Fruit fly (Drosophila melanogaster) whole organism, embryonic: Measurements from ENCODE around the gene CG1299.

Experiments
- CG12942 ChIP-seq: fragments of 200-800 bp; sonication (Bioruptor generic); optimal IDR thresholded peaks from 3 replicates; lab custom pipeline; 2016; ENCODE audit warnings: missing biosample characterization, missing genetic modification characterization
- CG13424 ChIP-seq: fragments of 200-800 bp; sonication (Bioruptor generic); optimal IDR thresholded peaks from 2 replicates; lab custom pipeline; 2019; ENCODE audit warnings: missing biosample characterization, mild to moderate bottlenecking, missing genetic modification characterization, moderate library complexity
- CG18619 ChIP-seq: fragments of 200-800 bp; sonication (Bioruptor generic); optimal IDR thresholded peaks from 3 replicates; lab custom pipeline; 2017; ENCODE audit warnings: missing biosample characterization, mild to moderate bottlenecking, missing genetic modification characterization
- CG2199 ChIP-seq: fragments of 200-800 bp; sonication (Bioruptor generic); IDR thresholded peaks from 3 replicates; pipeline ENCODE4 v1.3.6; 2022; ENCODE audit warnings: missing biosample characterization, missing genetic modification characterization
- CG30431 ChIP-seq: fragments of 200-800 bp; sonication (Bioruptor generic); optimal IDR thresholded peaks from 2 replicates; lab custom pipeline; 2017; ENCODE audit warnings: missing biosample characterization, missing genetic modification characterization
- CG4424 ChIP-seq: fragments of 200-800 bp; sonication (Bioruptor generic); optimal IDR thresholded peaks from 3 replicates; lab custom pipeline; 2016; ENCODE audit warnings: missing biosample characterization, missing genetic modification characterization
- CG4707 ChIP-seq: fragments of 200-800 bp; sonication (Bioruptor generic); optimal IDR thresholded peaks from 2 replicates; lab custom pipeline; 2018; ENCODE audit warnings: missing biosample characterization, mild to moderate bottlenecking, missing genetic modification characterization, moderate library complexity
- CG4730 ChIP-seq: fragments of 200-800 bp; sonication (Bioruptor generic); IDR thresholded peaks from 2 replicates; pipeline ENCODE4 v1.3.6; 2022; ENCODE audit warnings: missing biosample characterization, missing genetic modification characterization
- CG6854 ChIP-seq: fragments of 200-800 bp; sonication (Bioruptor generic); optimal IDR thresholded peaks from 3 replicates; lab custom pipeline; 2017; ENCODE audit warnings: missing biosample characterization, mild to moderate bottlenecking, missing genetic modification characterization
- CG7372 ChIP-seq: fragments of 200-800 bp; sonication (Bioruptor generic); IDR thresholded peaks from 2 replicates; pipeline ENCODE4 v1.3.6; 2022; ENCODE audit warnings: missing biosample characterization, missing genetic modification characterization
- CG7745 ChIP-seq: fragments of 200-800 bp; sonication (Bioruptor generic); optimal IDR thresholded peaks from 2 replicates; lab custom pipeline; 2018; ENCODE audit warnings: missing biosample characterization, mild to moderate bottlenecking, missing genetic modification characterization, moderate library complexity
- CG8281 ChIP-seq: fragments of 200-800 bp; sonication (Bioruptor generic); optimal IDR thresholded peaks from 2 replicates; lab custom pipeline; 2018; ENCODE audit warnings: missing biosample characterization, mild to moderate bottlenecking, missing genetic modification characterization, moderate library complexity
- CG8765 ChIP-seq: fragments of 200-800 bp; sonication (Bioruptor generic); IDR thresholded peaks from 2 replicates; pipeline ENCODE4 v1.3.6; 2022; ENCODE audit warnings: missing biosample characterization, missing genetic modification characterization
- CG9797 ChIP-seq: fragments of 200-800 bp; sonication (Bioruptor generic); optimal IDR thresholded peaks from 3 replicates; lab custom pipeline; 2018; ENCODE audit warnings: missing biosample characterization, mild to moderate bottlenecking, missing genetic modification characterization
- CG9932 ChIP-seq: fragments of 200-800 bp; sonication (Bioruptor generic); IDR thresholded peaks from 2 replicates; pipeline ENCODE4 v1.3.6; 2022; ENCODE audit warnings: missing biosample characterization, missing genetic modification characterization
- D ChIP-seq, 2 experiments: fragments of 200-800 bp in 1 of 2; fragments of >200 bp in 1 of 2; sonication (Bioruptor generic) in 1 of 2; optimal IDR thresholded peaks; 2 replicates in 1 of 2; 3 replicates in 1 of 2; lab custom pipeline; 2017; ENCODE audit warnings: mild to moderate bottlenecking in 1 of 2, missing biosample characterization in 1 of 2, missing genetic modification characterization in 1 of 2, missing genetic modification reagents in 1 of 2
- Dek ChIP-seq: fragments of 200-800 bp; sonication (Bioruptor generic); optimal IDR thresholded peaks from 3 replicates; lab custom pipeline; 2019; ENCODE audit warnings: missing biosample characterization, mild to moderate bottlenecking, missing genetic modification characterization, moderate library complexity
- Dip2 ChIP-seq: fragments of 200-800 bp; sonication (Bioruptor generic); IDR thresholded peaks from 2 replicates; pipeline ENCODE4 v1.3.6; 2022; ENCODE audit warnings: missing biosample characterization, missing genetic modification characterization
- Dp ChIP-seq: fragments of 200-800 bp; sonication (Bioruptor generic); optimal IDR thresholded peaks from 2 replicates; lab custom pipeline; 2018; ENCODE audit warnings: missing biosample characterization, mild to moderate bottlenecking, missing genetic modification characterization, moderate library complexity
- HLH54F ChIP-seq: fragments of 200-800 bp; sonication (Bioruptor generic); optimal IDR thresholded peaks from 3 replicates; lab custom pipeline; 2016; ENCODE audit warnings: missing biosample characterization, missing genetic modification characterization
- Lhr ChIP-seq: fragments of 200-800 bp; sonication (Bioruptor generic); optimal IDR thresholded peaks from 3 replicates; lab custom pipeline; 2017; ENCODE audit warnings: mild to moderate bottlenecking, missing biosample characterization, missing genetic modification reagents, missing genetic modification characterization
- MBD-R2 ChIP-seq: fragments of 200-800 bp; sonication (Bioruptor generic); IDR thresholded peaks from 2 replicates; pipeline ENCODE4 v1.3.6; 2022; ENCODE audit warnings: missing biosample characterization, missing genetic modification characterization
- Max ChIP-seq: fragments of 200-800 bp; sonication (Bioruptor generic); optimal IDR thresholded peaks from 2 replicates; lab custom pipeline; 2016; ENCODE audit warnings: missing biosample characterization, mild to moderate bottlenecking, missing genetic modification characterization
- Mes4 ChIP-seq: fragments of 200-800 bp; sonication (Bioruptor generic); optimal IDR thresholded peaks from 2 replicates; lab custom pipeline; 2016; ENCODE audit warnings: missing biosample characterization, missing genetic modification characterization
- Neu2 ChIP-seq: fragments of 200-800 bp; sonication (Bioruptor generic); optimal IDR thresholded peaks from 3 replicates; lab custom pipeline; 2016; ENCODE audit warnings: missing biosample characterization, missing genetic modification characterization, borderline replicate concordance
- Nf-YB ChIP-seq: fragments of 200-800 bp; sonication (Bioruptor generic); optimal IDR thresholded peaks from 3 replicates; lab custom pipeline; 2019; ENCODE audit warnings: missing biosample characterization, mild to moderate bottlenecking, missing genetic modification characterization, moderate library complexity
- Rfx ChIP-seq: fragments of 200-800 bp; sonication (Bioruptor generic); IDR thresholded peaks from 2 replicates; pipeline ENCODE4 v1.3.6; 2022; ENCODE audit warnings: missing biosample characterization, missing genetic modification characterization
- Side ChIP-seq: fragments of 200-800 bp; sonication (Bioruptor generic); optimal IDR thresholded peaks from 2 replicates; lab custom pipeline; 2016; ENCODE audit warnings: missing biosample characterization, missing genetic modification characterization
- Trl ChIP-seq, 3 experiments: fragments of >200 bp in 2 of 3; fragments of 200-800 bp in 1 of 3; sonication (Bioruptor generic) in 1 of 3; optimal IDR thresholded peaks; 2 replicates in 1 of 3; 3 replicates in 2 of 3; lab custom pipeline; 2016 to 2017; ENCODE audit warnings: missing biosample characterization in 1 of 3, missing genetic modification characterization in 1 of 3
- YL-1 ChIP-seq: fragments of 200-800 bp; sonication (Bioruptor generic); optimal IDR thresholded peaks from 3 replicates; lab custom pipeline; 2017; ENCODE audit warnings: missing biosample characterization, mild to moderate bottlenecking, missing genetic modification characterization
- ara ChIP-seq: fragments of 200-800 bp; sonication (Bioruptor generic); IDR thresholded peaks from 2 replicates; pipeline ENCODE4 v1.3.6; 2022; ENCODE audit warnings: missing biosample characterization, missing genetic modification characterization
- caup ChIP-seq: fragments of 200-800 bp; sonication (Bioruptor generic); optimal IDR thresholded peaks from 3 replicates; lab custom pipeline; 2017; ENCODE audit warnings: missing biosample characterization, mild to moderate bottlenecking, missing genetic modification characterization, moderate library complexity; ENCODE audit not compliant: severe bottlenecking
- chm ChIP-seq: fragments of 200-800 bp; sonication (Bioruptor generic); IDR thresholded peaks from 2 replicates; pipeline ENCODE4 v1.3.6; 2022; ENCODE audit warnings: missing biosample characterization, missing genetic modification characterization
- crp ChIP-seq, 2 experiments: fragments of 200-800 bp; sonication (Bioruptor generic); optimal IDR thresholded peaks; 2 replicates in 1 of 2; 3 replicates in 1 of 2; lab custom pipeline; 2017; ENCODE audit warnings: missing biosample characterization in 2 of 2, missing genetic modification characterization in 2 of 2, mild to moderate bottlenecking in 1 of 2, moderate library complexity in 1 of 2
- exex ChIP-seq: fragments of 200-800 bp; sonication (Bioruptor generic); optimal IDR thresholded peaks from 4 replicates; lab custom pipeline; 2018; ENCODE audit warnings: missing biosample characterization, mild to moderate bottlenecking, missing genetic modification characterization, moderate library complexity
- grau ChIP-seq: fragments of 200-800 bp; optimal IDR thresholded peaks from 3 replicates; lab custom pipeline; 2019; ENCODE audit warnings: missing biosample characterization, mild to moderate bottlenecking, missing genetic modification characterization, moderate library complexity
- hbn ChIP-seq: fragments of 200-800 bp; sonication (Bioruptor generic); IDR thresholded peaks from 2 replicates; pipeline ENCODE4 v1.3.6; 2022; ENCODE audit warnings: missing biosample characterization, missing genetic modification characterization; ENCODE audit not compliant: partially characterized antibody
- hth ChIP-seq: fragments of >200 bp; optimal IDR thresholded peaks from 2 replicates; lab custom pipeline; 2017; ENCODE audit warnings: inconsistent platforms
- inv ChIP-seq: fragments of 200-800 bp; sonication (Bioruptor generic); IDR thresholded peaks from 2 replicates; pipeline ENCODE4 v1.3.6; 2022; ENCODE audit warnings: missing biosample characterization, missing genetic modification characterization; ENCODE audit not compliant: partially characterized antibody
- mam ChIP-seq: fragments of 200-800 bp; sonication (Bioruptor generic); optimal IDR thresholded peaks from 3 replicates; lab custom pipeline; 2016; ENCODE audit warnings: missing biosample characterization, missing genetic modification characterization
- nmo ChIP-seq: fragments of 200-800 bp; sonication (Bioruptor generic); optimal IDR thresholded peaks from 2 replicates; lab custom pipeline; 2018; ENCODE audit warnings: missing biosample characterization, mild to moderate bottlenecking, missing genetic modification characterization, moderate library complexity
- prd ChIP-seq, 3 experiments: fragments of >200 bp in 2 of 3; fragments of 200-800 bp in 1 of 3; sonication (Bioruptor generic) in 1 of 3; optimal IDR thresholded peaks in 2 of 3; IDR thresholded peaks in 1 of 3; 2 replicates in 2 of 3; 3 replicates in 1 of 3; pipeline versions ENCODE4 v1.3.6 to Lab custom; 2017 to 2022; ENCODE audit warnings: missing biosample characterization in 1 of 3, missing genetic modification characterization in 1 of 3
- sd ChIP-seq: fragments of 200-800 bp; sonication (Bioruptor generic); optimal IDR thresholded peaks from 3 replicates; lab custom pipeline; 2018; ENCODE audit warnings: missing biosample characterization, mild to moderate bottlenecking, missing genetic modification characterization, moderate library complexity
- slbo ChIP-seq: fragments of 200-800 bp; sonication (Bioruptor generic); IDR thresholded peaks from 2 replicates; pipeline ENCODE4 v1.3.6; 2022; ENCODE audit warnings: missing biosample characterization, missing genetic modification characterization
- sob ChIP-seq: fragments of 200-800 bp; sonication (Bioruptor generic); IDR thresholded peaks from 2 replicates; pipeline ENCODE4 v1.3.6; 2022; ENCODE audit warnings: missing biosample characterization, missing genetic modification characterization
- stc ChIP-seq: fragments of 200-800 bp; sonication (Bioruptor generic); IDR thresholded peaks from 2 replicates; pipeline ENCODE4 v1.3.6; 2022; ENCODE audit warnings: missing biosample characterization, missing genetic modification characterization
- zen2 ChIP-seq: fragments of 200-800 bp; sonication (Bioruptor generic); IDR thresholded peaks from 3 replicates; pipeline ENCODE4 v1.3.6; 2022; ENCODE audit warnings: missing biosample characterization, missing genetic modification characterization; ENCODE audit not compliant: partially characterized antibody
- zfh1 ChIP-seq: fragments of 200-800 bp; sonication (Bioruptor generic); IDR thresholded peaks from 3 replicates; pipeline ENCODE4 v1.3.6; 2022; ENCODE audit warnings: missing biosample characterization, missing genetic modification characterization

Gene CG1299

dm6 chr3L:4186659-4187058, 38.2 kb downstream of the CG1299 start, which contains the start of gene VhaM9.7-c (continued):
- TF ChIP-seq Nf-YB (no peak), HLH54F (GFP tag; lab: Kevin White, UChicago) (peak; percentile 52), CG12942 (GFP tag; lab: Kevin White, UChicago) (peak; percentile 2), ara (GFP tag; lab: Robert Waterston, UW) (no peak), caup (GFP tag; lab: Kevin White, UChicago) (peak; percentile 43), CG7745 (no peak), CG6854 (GFP tag; lab: Kevin White, UChicago) (no peak), CG8765 (GFP tag; lab: Robert Waterston, UW) (no peak), Dp (peak; percentile 80), D (optimal IDR thresholded peaks at IDR 0.05; lab: Kevin White, UChicago) (no peak), D (GFP tag; optimal IDR thresholded peaks at IDR 0.05; lab: Kevin White, UChicago) (no peak), slbo (GFP tag; lab: Robert Waterston, UW) (peak; percentile 53; the same call in 1 of the 2 replicates), zen2 (GFP tag; lab: Robert Waterston, UW) (no peak; the same call in 2 of the 3 replicates), stc (GFP tag; lab: Robert Waterston, UW) (no peak), Dip2 (no peak), CG4424 (GFP tag; lab: Kevin White, UChicago) (peak; percentile 30), Dek (tag; lab: Kevin White, UChicago) (peak; percentile 0), exex (tag; lab: Kevin White, UChicago) (no peak), CG18619 (GFP tag; lab: Kevin White, UChicago) (no peak), hth (no peak), Trl (optimal IDR thresholded peaks at IDR 0.05; lab: Kevin White, UChicago) (no peak), Trl (GFP tag; optimal IDR thresholded peaks at IDR 0.05; lab: Kevin White, UChicago) (peak; percentile 22), prd (optimal IDR thresholded peaks at IDR 0.05; lab: Kevin White, UChicago) (no peak), prd (GFP tag; IDR thresholded peaks at IDR 0.05; lab: Robert Waterston, UW) (0 out of 3 replicates have a peak, but pooled peaks have one; percentile 29), CG2199 (GFP tag; lab: Robert Waterston, UW) (0 out of 3 replicates have a peak, but pooled peaks have one; percentile 2), grau (peak; percentile 26), CG9797 (GFP tag; lab: Kevin White, UChicago) (peak; percentile 52), Neu2 (GFP tag; lab: Kevin White, UChicago) (no peak), CG13424 (tag; lab: Kevin White, UChicago) (no peak), Max (GFP tag; lab: Kevin White, UChicago) (peak; percentile 34), Rfx (peak; percentile 72), YL-1 (GFP tag; lab: Kevin White, UChicago) (peak; percentile 53), Lhr (GFP tag; lab: Kevin White, UChicago) (peak; percentile 17), sd (tag; lab: Kevin White, UChicago) (peak; percentile 42), CG8281 (tag; lab: Kevin White, UChicago) (no peak), CG4730 (GFP tag; lab: Robert Waterston, UW) (no peak), Side (GFP tag; lab: Kevin White, UChicago) (peak; percentile 26), nmo (peak; percentile 14), sob (GFP tag; lab: Robert Waterston, UW) (peak; percentile 68), Mes4 (no peak), hbn (GFP tag; lab: Robert Waterston, UW) (peak; percentile 45; the same call in 1 of the 2 replicates), CG7372 (GFP tag; lab: Robert Waterston, UW) (no peak), crp (GFP tag; optimal IDR thresholded peaks at IDR 0.05; lab: Kevin White, UChicago) (peak; percentile 56 to 87), CG4707 (GFP tag; lab: Kevin White, UChicago) (peak; percentile 28), CG9932 (GFP tag; lab: Robert Waterston, UW) (peak; percentile 71), mam (peak; percentile 43), CG30431 (GFP tag; lab: Kevin White, UChicago) (no peak), inv (no peak), chm (GFP tag; lab: Robert Waterston, UW) (no peak), zfh1 (GFP tag; lab: Robert Waterston, UW) (0 out of 3 replicates have a peak, but pooled peaks have one; percentile 38), MBD-R2 (GFP tag; lab: Robert Waterston, UW) (peak; percentile 91)
